Worm (Caenorhabditis elegans): ENCODE results near the gene H39E23.3.

ce11 chrV:14094546-14094945, 13.1 kb upstream of the H39E23.3 start:
- no peak for TF ChIP-seq W03F9.2 (tag; optimal IDR thresholded peaks at IDR 0.05)
- TF ChIP-seq him-1 (tag; optimal IDR thresholded peaks at IDR 0.05) = no peak
- TF ChIP-seq dao-5 (tag; optimal IDR thresholded peaks at IDR 0.05) = no peak

All from whole organism, L4/young adult.